Fruit fly (Drosophila melanogaster): ENCODE measurements around the gene Rab23.

- TF ChIP-seq CG8478 (optimal IDR thresholded peaks at IDR 0.05) = no peak
- no peak for TF ChIP-seq CTCF (optimal IDR thresholded peaks at IDR 0.05)
These were observed 600 bp downstream of the Rab23 start for dm6 chr3R:5684550-5685118.
